Fruit fly (Drosophila melanogaster): ENCODE data around the gene CG7990.

- TF ChIP-seq spab (GFP tag; optimal IDR thresholded peaks at IDR 0.05) = no peak
- no peak for TF ChIP-seq CG8119 (GFP tag; IDR thresholded peaks at IDR 0.05)
- no peak for TF ChIP-seq vri (GFP tag; optimal IDR thresholded peaks at IDR 0.05)
- no peak for TF ChIP-seq topi (GFP tag; optimal IDR thresholded peaks at IDR 0.05)
- no peak for TF ChIP-seq CG10669 (GFP tag; optimal IDR thresholded peaks at IDR 0.05)
- no peak for TF ChIP-seq acj6 (GFP tag; optimal IDR thresholded peaks at IDR 0.05)
- no peak for TF ChIP-seq CG6276 (GFP tag; optimal IDR thresholded peaks at IDR 0.05)
- TF ChIP-seq CG9139 (GFP tag; optimal IDR thresholded peaks at IDR 0.05) = no peak
- no peak for TF ChIP-seq CG11762 (GFP tag; optimal IDR thresholded peaks at IDR 0.05; ENCODE audit: insufficient read depth)
- TF ChIP-seq Hr38 (GFP tag; optimal IDR thresholded peaks at IDR 0.05) = no peak
- TF ChIP-seq CG7368 (GFP tag; optimal IDR thresholded peaks at IDR 0.05) = no peak
- no peak for TF ChIP-seq CG16779 (tag; optimal IDR thresholded peaks at IDR 0.05)
- no peak for TF ChIP-seq CG1621 (tag; optimal IDR thresholded peaks at IDR 0.05)
- TF ChIP-seq cyc (GFP tag; optimal IDR thresholded peaks at IDR 0.05) = no peak
Observed at dm6 chrX:19154249-19154648, 47.5 kb downstream of the CG7990 start.
